Fruit fly (Drosophila melanogaster) S2 (cell line): ENCODE data around the gene CG9483.

ENCODE experiments used
- CG8478 ChIP-seq: fragments of >200 bp; optimal IDR thresholded peaks from 2 replicates; lab custom pipeline; 2018
- CTCF ChIP-seq, 2 experiments: fragments of >200 bp; optimal IDR thresholded peaks; 2 replicates each; lab custom pipeline; 2018

- no peak for TF ChIP-seq CTCF (optimal IDR thresholded peaks at IDR 0.05; lab: Kevin White, UChicago)
- TF ChIP-seq CG8478 (lab: Kevin White, UChicago): no peak
These were observed 11.1 kb upstream of the CG9483 start for dm6 chr2L:8855482-8855881.
